Worm (Caenorhabditis elegans) whole organism, L4 larva: ENCODE data around the gene K01A6.4.
A peak's percentile ranks its signal among the peaks of the same experiment; 100 is the strongest.

ENCODE experiments used
- F26F4.8 ChIP-seq: fragments of 200-800 bp; sonication (Bioruptor generic); conservative IDR thresholded peaks from 2 replicates; pipeline ENCODE4 v1.3.6; 2022; ENCODE audit warnings: missing genetic modification characterization, missing compliant biosample characterization
- Y105C5A.15 ChIP-seq: fragments of 200-800 bp; sonication (Bioruptor generic); IDR thresholded peaks from 2 replicates; pipeline ENCODE4 v1.3.6; 2022; ENCODE audit warnings: missing genetic modification characterization, missing compliant biosample characterization
- Y5F2A.4 ChIP-seq: fragments of 200-800 bp; sonication (Bioruptor generic); optimal IDR thresholded peaks from 2 replicates; lab custom pipeline; 2018; ENCODE audit warnings: mild to moderate bottlenecking, missing genetic modification characterization, missing compliant biosample characterization
- Y75B8A.6 ChIP-seq: fragments of 200-800 bp; sonication (Bioruptor generic); IDR thresholded peaks from 2 replicates; pipeline ENCODE4 v1.3.6; 2022; ENCODE audit warnings: missing genetic modification reagents, missing genetic modification characterization, missing compliant biosample characterization
- aha-1 ChIP-seq: fragments of 150-350 bp; peaks from one replicate; lab custom pipeline; 2014; ENCODE audit warnings: missing biosample characterization, missing genetic modification characterization
- ama-1 ChIP-seq: fragments of 150-350 bp; optimal IDR thresholded peaks from 2 replicates; lab custom pipeline; 2014; ENCODE audit warnings: inconsistent platforms, mixed read lengths
- arid-1 ChIP-seq: fragments of 200-800 bp; sonication (Bioruptor generic); conservative IDR thresholded peaks from 2 replicates; pipeline ENCODE4 v1.3.6; 2022; ENCODE audit warnings: missing genetic modification reagents, missing genetic modification characterization, missing compliant biosample characterization
- ceh-32 ChIP-seq: sonication (generic microtip); optimal IDR thresholded peaks from 2 replicates; lab custom pipeline; 2016; ENCODE audit warnings: mild to moderate bottlenecking, missing genetic modification characterization, missing compliant biosample characterization; ENCODE audit not compliant: poor library complexity
- ces-1 ChIP-seq: fragments of 150-350 bp; sonication (generic microtip); optimal IDR thresholded peaks from 4 replicates; lab custom pipeline; 2014; ENCODE audit warnings: missing biosample characterization, missing genetic modification reagents, missing genetic modification characterization
- cey-2 ChIP-seq: sonication (generic microtip); optimal IDR thresholded peaks from 3 replicates; lab custom pipeline; 2017; ENCODE audit warnings: missing genetic modification characterization, mild to moderate bottlenecking, missing compliant biosample characterization, antibody characterized with exemption, borderline replicate concordance; ENCODE audit not compliant: insufficient read depth
- ctbp-1 ChIP-seq: fragments of 200-800 bp; sonication (Bioruptor generic); IDR thresholded peaks from 2 replicates; pipeline ENCODE4 v1.3.6; 2022; ENCODE audit warnings: missing genetic modification reagents, missing genetic modification characterization, missing compliant biosample characterization
- daf-8 ChIP-seq: fragments of 200-800 bp; sonication (Bioruptor generic); IDR thresholded peaks from 2 replicates; pipeline ENCODE4 v1.3.6; 2022; ENCODE audit warnings: missing genetic modification characterization, missing compliant biosample characterization
- dmd-6 ChIP-seq: fragments of 200-800 bp; sonication (Bioruptor generic); IDR thresholded peaks from 2 replicates; pipeline ENCODE4 v1.3.6; 2022; ENCODE audit warnings: missing genetic modification reagents, missing genetic modification characterization, missing compliant biosample characterization
- dmd-9 ChIP-seq: fragments of 200-800 bp; sonication (Bioruptor generic); IDR thresholded peaks from 2 replicates; pipeline ENCODE4 v1.3.6; 2022; ENCODE audit warnings: missing genetic modification reagents, missing genetic modification characterization, missing compliant biosample characterization
- duxl-1 ChIP-seq: sonication (generic microtip); optimal IDR thresholded peaks from 2 replicates; lab custom pipeline; 2016; ENCODE audit warnings: mild to moderate bottlenecking, missing genetic modification characterization, moderate library complexity, missing compliant biosample characterization; ENCODE audit not compliant: poor library complexity
- egl-43 ChIP-seq: fragments of 200-800 bp; sonication (Bioruptor generic); IDR thresholded peaks from 2 replicates; pipeline ENCODE4 v1.3.6; 2022; ENCODE audit warnings: missing genetic modification reagents, missing genetic modification characterization, missing compliant biosample characterization
- hlh-30 ChIP-seq: sonication (generic microtip); optimal IDR thresholded peaks from 2 replicates; lab custom pipeline; 2017; ENCODE audit warnings: antibody characterized with exemption, mild to moderate bottlenecking, missing genetic modification characterization, missing compliant biosample characterization; ENCODE audit not compliant: insufficient read depth
- lin-39 ChIP-seq: fragments of 150-350 bp; optimal IDR thresholded peaks from 2 replicates; lab custom pipeline; 2014; ENCODE audit warnings: missing biosample characterization, missing genetic modification reagents, missing genetic modification characterization
- lsy-2 ChIP-seq, 2 experiments: fragments of 150-350 bp in 1 of 2; sonication (generic microtip) in 1 of 2; optimal IDR thresholded peaks; 2 replicates each; lab custom pipeline; 2014 to 2017; ENCODE audit warnings: missing biosample characterization in 2 of 2, missing genetic modification characterization in 2 of 2
- madf-9 ChIP-seq: fragments of 200-800 bp; sonication (Bioruptor generic); conservative IDR thresholded peaks from 2 replicates; pipeline ENCODE4 v1.3.6; 2022; ENCODE audit warnings: missing genetic modification reagents, missing genetic modification characterization, missing compliant biosample characterization
- mdl-1 ChIP-seq, 2 experiments: fragments of 150-350 bp in 1 of 2; sonication (generic microtip) in 1 of 2; optimal IDR thresholded peaks; 2 replicates each; lab custom pipeline; 2014 to 2017; ENCODE audit warnings: missing biosample characterization in 2 of 2, missing genetic modification characterization in 2 of 2
- nhr-10 ChIP-seq: fragments of 150-350 bp; optimal IDR thresholded peaks from 2 replicates; lab custom pipeline; 2014; ENCODE audit warnings: missing biosample characterization, missing genetic modification characterization
- nhr-102 ChIP-seq: sonication (generic microtip); optimal IDR thresholded peaks from 2 replicates; lab custom pipeline; 2016; ENCODE audit warnings: mild to moderate bottlenecking, missing genetic modification characterization, moderate library complexity, missing compliant biosample characterization
- nhr-111 ChIP-seq: fragments of 200-800 bp; sonication (Bioruptor generic); optimal IDR thresholded peaks from 2 replicates; lab custom pipeline; 2018; ENCODE audit warnings: mild to moderate bottlenecking, missing genetic modification characterization, missing compliant biosample characterization
- nhr-28 ChIP-seq: fragments of 150-350 bp; optimal IDR thresholded peaks from 2 replicates; lab custom pipeline; 2014; ENCODE audit warnings: missing biosample characterization, missing genetic modification characterization
- nhr-76 ChIP-seq: fragments of 150-350 bp; optimal IDR thresholded peaks from 2 replicates; lab custom pipeline; 2014; ENCODE audit warnings: missing biosample characterization, missing genetic modification characterization
- php-3 ChIP-seq: fragments of 200-800 bp; sonication (Bioruptor generic); IDR thresholded peaks from 2 replicates; pipeline ENCODE4 v1.3.6; 2022; ENCODE audit warnings: missing genetic modification reagents, missing genetic modification characterization, missing compliant biosample characterization
- pqm-1 ChIP-seq: sonication (generic microtip); optimal IDR thresholded peaks from 2 replicates; lab custom pipeline; 2017; ENCODE audit warnings: missing biosample characterization, missing genetic modification characterization
- rbr-2 ChIP-seq: sonication (generic microtip); optimal IDR thresholded peaks from 2 replicates; lab custom pipeline; 2016; ENCODE audit warnings: missing genotype, missing genetic modification characterization, missing compliant biosample characterization
- snpc-4 ChIP-seq: fragments of 150-350 bp; optimal IDR thresholded peaks from 2 replicates; lab custom pipeline; 2014; ENCODE audit warnings: missing biosample characterization, missing genetic modification characterization
- spr-3 ChIP-seq: fragments of 200-800 bp; sonication (Bioruptor generic); optimal IDR thresholded peaks from 2 replicates; lab custom pipeline; 2018; ENCODE audit warnings: mild to moderate bottlenecking, missing genetic modification characterization, missing compliant biosample characterization
- unc-39 ChIP-seq: sonication (generic microtip); optimal IDR thresholded peaks from 2 replicates; lab custom pipeline; 2017; ENCODE audit warnings: missing biosample characterization, missing genetic modification characterization
- unc-62 ChIP-seq, 3 experiments: fragments of 150-350 bp in 1 of 3; sonication (generic microtip); optimal IDR thresholded peaks in 2 of 3; peaks in 1 of 3; 1 replicate in 1 of 3; 2 replicates in 2 of 3; lab custom pipeline; 2014 to 2017; ENCODE audit warnings: missing biosample characterization in 3 of 3, missing genetic modification characterization in 3 of 3, missing genetic modification reagents in 3 of 3, missing genotype in 1 of 3
- vab-7 ChIP-seq: fragments of 200-800 bp; sonication (Bioruptor generic); IDR thresholded peaks from 2 replicates; pipeline ENCODE4 v1.3.6; 2022; ENCODE audit warnings: missing genetic modification reagents, missing genetic modification characterization, missing compliant biosample characterization

The K01A6.4 gene

DNA sequence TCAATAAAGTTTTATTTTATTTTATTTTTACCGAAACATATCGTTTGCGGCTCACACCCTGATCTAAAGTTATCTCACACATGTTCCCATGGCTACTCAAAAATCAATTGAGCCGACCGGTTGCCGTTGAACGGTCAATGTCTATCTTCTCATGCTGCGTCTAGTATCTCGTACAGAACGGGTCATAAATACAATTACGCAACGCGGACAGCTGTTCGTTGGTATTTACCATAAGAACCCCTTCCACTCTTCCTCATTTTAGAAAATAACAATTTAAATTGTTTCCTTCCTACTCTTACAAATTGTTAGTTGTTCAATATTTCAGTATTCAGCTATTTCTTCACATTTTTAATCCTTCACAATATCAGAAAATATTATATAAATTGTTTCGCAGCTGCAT lies 3.7 kb upstream of the K01A6.4 start:
- TF ChIP-seq Y5F2A.4 (GFP tag; lab: Kevin White, UChicago) (no peak), madf-9 (GFP tag; lab: Robert Waterston, UW) (no peak), spr-3 (GFP tag; lab: Kevin White, UChicago) (no peak), lin-39 (no peak), rbr-2 (tag; lab: Kevin White, UChicago) (no peak), dmd-6 (GFP tag; lab: Robert Waterston, UW) (no peak), nhr-111 (GFP tag; lab: Kevin White, UChicago) (no peak), ceh-32 (no peak), nhr-10 (tag; lab: Kevin White, UChicago) (no peak), cey-2 (tag; lab: Kevin White, UChicago) (no peak), snpc-4 (tag; lab: Kevin White, UChicago) (no peak), unc-39 (tag; lab: Kevin White, UChicago) (no peak)

- TF ChIP-seq duxl-1 (tag; lab: Kevin White, UChicago) (no peak), nhr-28 (tag; lab: Kevin White, UChicago) (no peak), F26F4.8 (GFP tag; lab: Robert Waterston, UW) (no peak), lsy-2 (tag; optimal IDR thresholded peaks at IDR 0.05; lab: Kevin White, UChicago) (no peak), php-3 (GFP tag; lab: Robert Waterston, UW) (no peak), hlh-30 (tag; lab: Kevin White, UChicago) (no peak), mdl-1 (tag; optimal IDR thresholded peaks at IDR 0.05; lab: Kevin White, UChicago) (no peak), nhr-102 (no peak), ctbp-1 (GFP tag; lab: Robert Waterston, UW) (no peak), nhr-76 (tag; lab: Kevin White, UChicago) (no peak), vab-7 (GFP tag; lab: Robert Waterston, UW) (no peak)
Measured at ce11 chrIV:11742406-11742805, 2.3 kb upstream of the K01A6.4 start, which contains the start of gene K01A6.5. Gene K01A6.5 (plus strand): TSS chrIV:11742706.

ce11 chrIV:11738092-11738617 lies 1.9 kb downstream of the K01A6.4 start, which contains the start of gene K01A6.7:
Gene K01A6.7 (minus strand): TSS chrIV:11738567.
- TF ChIP-seq daf-8 (no peak), Y75B8A.6 (GFP tag; lab: Robert Waterston, UW) (no peak), ces-1 (GFP tag; lab: Kevin White, UChicago) (no peak), aha-1 (peak; percentile 95)

DNA sequence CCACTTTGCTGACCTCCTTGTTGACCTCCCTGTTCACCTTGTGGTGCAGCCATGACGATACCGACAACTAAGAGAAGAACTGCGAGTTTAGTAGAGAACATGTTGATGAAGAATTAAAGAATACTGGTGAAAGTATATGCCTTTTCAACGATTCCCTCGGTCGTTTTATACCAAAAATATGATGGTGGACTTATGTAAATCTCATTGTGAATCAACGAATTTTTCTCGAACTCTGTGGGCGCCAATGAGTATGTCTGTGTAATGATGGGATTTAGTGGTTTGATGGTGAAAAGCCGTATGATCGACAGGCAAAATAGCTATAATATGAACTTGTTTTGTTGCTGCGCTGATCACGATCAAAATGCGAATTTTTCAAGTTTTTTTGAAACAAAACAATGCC lies 2.8 kb downstream of the K01A6.4 start, which contains the start of gene K01A6.8:
Gene K01A6.8 (minus strand): TSS at position 101 of the 400 bp plus-strand sequence.
- TF ChIP-seq dmd-9 (GFP tag; lab: Robert Waterston, UW): no peak
- TF ChIP-seq ama-1 (lab: Kevin White, UChicago): no peak
- TF ChIP-seq pqm-1: no peak
- TF ChIP-seq egl-43: no peak
- TF ChIP-seq Y105C5A.15 (GFP tag; lab: Robert Waterston, UW): no peak
- no peak for TF ChIP-seq arid-1 (GFP tag; lab: Robert Waterston, UW)

DNA sequence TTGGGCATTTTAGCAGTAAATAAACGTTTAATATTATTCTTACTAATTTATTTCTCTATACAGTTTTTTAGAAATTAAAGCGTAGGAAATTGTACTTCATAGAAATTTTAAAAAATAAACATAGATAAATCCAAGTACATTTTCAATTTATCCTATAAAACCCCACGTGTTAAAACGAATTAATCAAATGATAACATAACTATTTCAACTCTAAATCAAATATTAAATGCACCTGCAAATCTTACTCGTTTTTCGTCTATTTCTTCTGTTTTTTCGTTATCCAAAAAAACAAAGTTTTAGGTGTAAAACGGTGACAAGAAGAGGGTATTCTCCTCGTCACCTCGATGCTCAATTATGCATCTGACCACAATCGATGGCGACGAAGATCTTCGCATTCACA lies 5.1 kb downstream of the K01A6.4 start, which contains the start of gene K01A6.6:
Gene K01A6.6 (plus strand): TSS at position 301 of the 400 bp plus-strand sequence.
- TF ChIP-seq unc-62 (GFP tag; optimal IDR thresholded peaks at IDR 0.05 in 1 of 2; lab: Kevin White, UChicago) (no peak), unc-62 (tag; optimal IDR thresholded peaks at IDR 0.05; lab: Kevin White, UChicago) (no peak), aha-1 (peak; percentile 22)
- TF ChIP-seq, all 104 proteins: peak for 1
